Worm (Caenorhabditis elegans) whole organism, dauer: ENCODE data around the gene F44D12.8.
"Not testable (repeated sequence)": the region's sequence is repeated elsewhere in the genome, so short reads cannot be mapped to it uniquely, and the experiment has no call there.

Experiments
- unc-62 ChIP-seq: sonication (generic microtip); optimal IDR thresholded peaks from 2 replicates; lab custom pipeline; 2017; ENCODE audit warnings: missing biosample characterization, missing genetic modification reagents, missing genetic modification characterization

The F44D12.8 gene

DNA sequence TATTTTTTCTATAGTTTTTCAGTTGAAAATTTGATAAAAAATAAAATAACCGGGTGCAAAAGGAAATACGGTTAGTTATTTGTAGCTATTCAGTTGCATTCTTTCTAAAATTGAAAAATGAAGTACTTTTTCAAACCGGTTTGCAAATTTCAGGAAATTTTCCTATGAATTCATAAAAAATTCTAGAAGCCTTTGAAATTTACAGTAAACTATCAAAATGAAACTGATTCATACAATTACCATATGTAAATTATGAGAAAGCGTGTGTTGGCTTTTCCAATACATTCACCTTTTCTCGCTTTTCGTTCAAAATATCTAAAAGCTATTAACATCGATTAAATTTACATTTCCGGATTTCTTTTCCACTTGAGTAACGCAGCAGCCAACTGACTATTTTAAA lies 6.1 kb upstream of the F44D12.8 start, which contains the start of gene ent-7:
Gene ent-7, plus strand, starts transcription at position 301 of the 400 bp plus-strand sequence.
- TF ChIP-seq unc-62 (GFP tag; lab: Kevin White, UChicago): no peak

DNA sequence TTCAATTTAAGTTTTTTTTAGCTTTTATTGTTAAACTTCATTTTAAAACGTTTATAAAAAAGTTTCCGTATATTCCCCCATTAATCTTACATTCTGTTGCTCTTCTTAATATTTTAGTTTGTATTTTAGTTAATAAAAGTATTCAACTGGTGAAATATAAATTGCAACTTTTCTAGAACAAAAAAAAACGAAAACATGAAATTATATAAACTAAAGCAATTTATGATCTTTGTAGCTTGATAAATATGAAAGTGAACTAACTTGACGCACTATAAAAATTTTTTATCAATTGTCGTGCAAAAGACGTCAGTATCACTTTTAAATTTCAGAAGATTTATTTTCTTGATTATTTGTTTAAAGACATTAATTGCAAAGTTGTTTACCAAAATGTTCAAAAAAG lies 5.5 kb upstream of the F44D12.8 start, which contains the start of gene F44D12.2:
Gene F44D12.2, minus strand, starts transcription at position 101 of the 400 bp plus-strand sequence.
- no peak for TF ChIP-seq unc-62 (GFP tag; lab: Kevin White, UChicago)

- no peak for TF ChIP-seq unc-62 (GFP tag; lab: Kevin White, UChicago)
Observed at ce11 chrIV:10021283-10021682, 1.8 kb upstream of the F44D12.8 start, which contains the start of gene F44D12.19. Gene F44D12.19 (plus strand): TSS chrIV:10021583.

DNA sequence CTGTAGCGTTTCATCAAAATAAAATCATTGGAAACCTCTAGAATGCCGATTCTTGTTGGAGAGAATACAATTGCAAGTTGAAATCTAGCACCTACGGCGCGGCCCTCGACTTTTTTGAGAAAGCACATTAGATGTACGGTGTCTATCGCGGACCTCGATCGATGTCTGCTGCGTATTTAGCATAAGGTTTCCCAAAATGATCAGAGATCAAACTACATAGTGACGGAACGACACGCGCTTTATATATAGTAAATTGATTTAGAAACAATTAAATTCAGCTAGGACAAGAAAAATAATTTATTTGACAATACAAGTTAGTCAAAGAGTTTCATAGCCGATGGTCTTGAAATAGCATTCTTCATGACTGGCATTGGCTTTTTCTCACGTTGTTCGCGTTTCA lies 3.0 kb downstream of the F44D12.8 start:
- no peak for TF ChIP-seq unc-62 (GFP tag; lab: Kevin White, UChicago)

ce11 chrIV:10027566-10027965 lies 4.5 kb downstream of the F44D12.8 start, which contains the start of gene gipc-2:
Gene gipc-2 (minus strand): TSS chrIV:10027666.
- TF ChIP-seq unc-62 (GFP tag; lab: Kevin White, UChicago): no peak

DNA sequence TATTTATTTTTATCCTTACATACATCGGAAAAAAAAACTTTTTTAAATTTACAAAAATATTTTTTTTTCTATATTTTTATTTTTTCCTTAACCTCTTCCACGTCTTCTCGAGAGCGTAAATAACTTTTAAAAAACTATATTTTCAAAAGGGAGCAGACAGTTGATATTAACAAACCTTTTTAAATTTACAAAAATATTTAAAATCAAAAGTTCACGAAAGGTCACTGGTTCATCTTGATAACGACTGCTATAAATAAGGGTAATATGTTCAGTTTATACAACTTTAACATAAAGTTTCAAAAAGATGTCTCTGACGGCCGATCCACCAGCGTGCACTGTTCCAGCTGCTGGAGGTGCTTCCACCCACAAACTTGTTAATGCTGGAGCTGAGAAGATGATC lies 5.7 kb downstream of the F44D12.8 start, which contains the start of the genes F44D12.16 and msd-2:
Gene F44D12.16, plus strand, starts transcription at position 301 of the 400 bp plus-strand sequence.
Gene msd-2, plus strand, starts transcription at position 305 of the 400 bp plus-strand sequence.
- not testable (repeated sequence) for TF ChIP-seq unc-62 (GFP tag; lab: Kevin White, UChicago)

DNA sequence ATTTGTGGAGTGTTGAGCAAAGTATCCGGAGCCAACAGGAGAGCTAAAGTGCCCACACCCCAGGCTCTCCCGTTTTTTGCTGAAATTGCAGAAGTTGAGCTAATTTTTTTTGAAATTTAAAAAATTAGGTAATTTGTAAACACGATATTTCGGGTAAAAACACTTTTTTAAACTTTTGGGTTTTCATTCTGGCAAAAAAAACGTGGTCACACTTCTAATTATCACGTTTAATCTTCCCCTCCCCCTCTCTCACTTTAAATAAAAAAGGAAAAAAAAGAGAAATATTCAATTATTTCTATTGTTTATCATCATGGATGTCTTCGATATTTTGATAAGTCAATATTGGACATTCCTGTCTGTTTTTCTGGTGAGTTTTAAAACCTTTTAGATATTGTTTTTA lies 10.0 kb downstream of the F44D12.8 start, which contains the start of gene F44D12.6:
Gene F44D12.6, plus strand, starts transcription at position 301 of the 400 bp plus-strand sequence.
- no peak for TF ChIP-seq unc-62 (GFP tag; lab: Kevin White, UChicago)

ce11 chrIV:10036966-10037365 lies 13.9 kb downstream of the F44D12.8 start, which contains the start of gene F44D12.10:
Gene F44D12.10 (minus strand): TSS chrIV:10037066.
- no peak for TF ChIP-seq unc-62 (GFP tag; lab: Kevin White, UChicago)

DNA sequence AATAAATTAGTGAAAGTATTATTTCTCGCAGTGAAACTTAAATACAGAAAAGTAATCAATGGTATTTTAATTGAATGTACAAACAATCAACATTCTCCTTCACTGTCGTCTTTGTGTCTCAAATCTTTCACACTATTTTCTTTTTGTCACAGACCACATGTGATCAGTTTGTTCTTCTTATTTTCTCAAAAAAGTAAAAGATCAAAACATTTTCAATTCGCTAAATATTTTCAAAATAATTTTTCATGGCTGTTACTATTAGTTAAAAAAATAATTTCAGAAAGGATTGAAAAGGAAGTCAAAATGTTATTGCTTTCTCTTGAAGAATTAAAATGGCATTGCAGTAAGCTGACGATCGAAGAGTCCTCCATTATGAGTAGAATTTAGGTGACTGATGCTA lies 17.7 kb downstream of the F44D12.8 start, which contains the start of gene dhs-31:
Gene dhs-31, minus strand, starts transcription at position 101 of the 400 bp plus-strand sequence.
- no peak for TF ChIP-seq unc-62 (GFP tag; lab: Kevin White, UChicago)

DNA sequence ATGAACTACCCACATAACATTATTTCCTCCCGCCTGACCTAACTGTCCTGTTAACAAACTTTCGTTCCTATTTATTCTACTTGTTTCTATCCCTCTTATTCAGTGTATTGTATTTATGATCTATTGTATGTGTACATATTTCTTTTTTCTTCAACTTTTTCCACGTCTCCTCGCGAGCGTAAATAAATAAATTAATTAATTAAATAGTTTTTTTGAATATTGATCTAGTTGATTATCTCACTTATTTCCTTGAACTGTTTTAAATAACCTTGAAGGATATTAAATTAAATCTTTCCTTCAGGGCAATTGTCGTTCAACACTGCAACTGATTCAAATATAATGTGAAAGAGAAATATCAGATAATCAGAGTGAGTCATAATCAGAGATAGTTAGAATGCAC lies 19.8 kb downstream of the F44D12.8 start, which contains the start of gene frk-1:
Gene frk-1, plus strand, starts transcription at position 301 of the 400 bp plus-strand sequence.
- no peak for TF ChIP-seq unc-62 (GFP tag; lab: Kevin White, UChicago)

ce11 chrIV:10046005-10046404 lies 22.9 kb downstream of the F44D12.8 start:
- TF ChIP-seq unc-62 (GFP tag; lab: Kevin White, UChicago): no peak

ce11 chrIV:10047108-10047507 lies 24.0 kb downstream of the F44D12.8 start, which contains the start of gene T04B2.3:
Gene T04B2.3 (plus strand): TSS chrIV:10047408.
- no peak for TF ChIP-seq unc-62 (GFP tag; lab: Kevin White, UChicago)

DNA sequence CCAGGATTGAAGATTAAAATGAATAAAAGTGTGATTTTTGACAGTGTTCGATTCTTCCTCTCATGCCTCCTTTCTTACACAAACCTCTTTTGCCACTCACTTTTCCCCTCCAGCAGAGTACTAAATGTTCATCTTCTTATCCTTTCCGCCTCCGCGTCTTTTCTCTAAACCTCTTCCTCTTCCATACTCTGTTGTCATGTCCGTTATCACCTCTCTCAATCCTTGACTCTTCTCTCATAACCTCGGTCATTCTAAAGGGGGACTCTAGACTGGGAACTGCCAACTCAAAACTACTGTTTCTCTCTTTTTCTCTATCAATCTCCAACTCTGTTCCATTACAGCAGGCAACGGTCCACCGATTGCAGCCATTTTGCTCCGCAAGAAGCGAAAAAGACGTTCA lies 25.2 kb downstream of the F44D12.8 start:
- TF ChIP-seq unc-62 (GFP tag; lab: Kevin White, UChicago): no peak

ce11 chrIV:10051088-10051487 lies 28.0 kb downstream of the F44D12.8 start, which contains the start of gene T04B2.8:
Gene T04B2.8 (minus strand): TSS chrIV:10051188.
- TF ChIP-seq unc-62 (GFP tag; lab: Kevin White, UChicago): no peak

ce11 chrIV:10053550-10053949 lies 30.5 kb downstream of the F44D12.8 start, which contains the start of gene srv-12:
Gene srv-12 (minus strand): TSS chrIV:10053650.
- TF ChIP-seq unc-62 (GFP tag; lab: Kevin White, UChicago): no peak

ce11 chrIV:10056138-10056537 lies 33.0 kb downstream of the F44D12.8 start, which contains the start of gene T04B2.7:
Gene T04B2.7 (minus strand): TSS chrIV:10056238.
- no peak for TF ChIP-seq unc-62 (GFP tag; lab: Kevin White, UChicago)

DNA sequence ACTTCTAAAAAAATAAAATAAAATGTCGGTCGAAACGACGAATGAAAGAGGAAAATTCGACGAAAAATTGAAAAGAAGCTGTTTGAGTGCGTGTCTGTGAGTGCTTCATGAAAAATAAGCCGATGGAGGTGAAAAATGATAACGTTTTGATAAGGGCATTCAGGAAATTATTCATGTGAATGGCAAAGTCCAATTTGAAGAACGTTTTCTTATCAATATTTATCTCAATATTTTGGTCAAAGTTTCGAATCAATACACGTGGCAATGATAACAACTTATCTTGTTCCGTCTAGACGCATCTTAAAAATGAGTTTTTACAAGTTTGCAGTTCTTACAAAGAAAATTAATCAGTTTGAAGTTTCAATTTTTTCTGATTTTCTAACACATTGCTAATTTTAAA lies 36.1 kb downstream of the F44D12.8 start:
- no peak for TF ChIP-seq unc-62 (GFP tag; lab: Kevin White, UChicago)
